Fruit fly (Drosophila melanogaster) whole organism, embryonic: ENCODE data around the gene CG14684.

Experiments used
- B-H2 ChIP-seq: fragments of 200-800 bp; sonication (Bioruptor generic); optimal IDR thresholded peaks from 2 replicates; lab custom pipeline; 2018; ENCODE audit warnings: missing biosample characterization, mild to moderate bottlenecking, missing genetic modification characterization
- Bgb ChIP-seq: fragments of 200-800 bp; sonication (Bioruptor generic); IDR thresholded peaks from 2 replicates; pipeline ENCODE4 v1.3.6; 2022; ENCODE audit warnings: missing biosample characterization, missing genetic modification characterization; ENCODE audit not compliant: partially characterized antibody
- CG10654 ChIP-seq: fragments of 200-800 bp; sonication (Bioruptor generic); optimal IDR thresholded peaks from 2 replicates; lab custom pipeline; 2016; ENCODE audit warnings: missing biosample characterization, missing genetic modification characterization
- CG10959 ChIP-seq: fragments of 200-800 bp; sonication (Bioruptor generic); IDR thresholded peaks from 2 replicates; pipeline ENCODE4 v1.3.6; 2022; ENCODE audit warnings: missing biosample characterization, missing genetic modification characterization
- CG11085 ChIP-seq: fragments of 200-800 bp; sonication (Bioruptor generic); IDR thresholded peaks from 2 replicates; pipeline ENCODE4 v1.3.6; 2022; ENCODE audit warnings: missing biosample characterization, missing genetic modification characterization
- CG11093 ChIP-seq: fragments of 200-800 bp; sonication (Bioruptor generic); IDR thresholded peaks from 3 replicates; pipeline ENCODE4 v1.3.6; 2022; ENCODE audit warnings: missing biosample characterization, missing genetic modification characterization
- CG12236 ChIP-seq: fragments of 200-800 bp; sonication (Bioruptor generic); optimal IDR thresholded peaks from 2 replicates; lab custom pipeline; 2016; ENCODE audit warnings: missing biosample characterization, missing genetic modification characterization
- CG1233 ChIP-seq: fragments of 200-800 bp; sonication (Bioruptor generic); optimal IDR thresholded peaks from 4 replicates; lab custom pipeline; 2018; ENCODE audit warnings: missing biosample characterization, mild to moderate bottlenecking, missing genetic modification characterization
- CG1529 ChIP-seq: fragments of 200-800 bp; sonication (Bioruptor generic); optimal IDR thresholded peaks from 3 replicates; lab custom pipeline; 2018; ENCODE audit warnings: missing biosample characterization, missing genetic modification characterization
- CG17829 ChIP-seq: fragments of 200-800 bp; optimal IDR thresholded peaks from 2 replicates; lab custom pipeline; 2019; ENCODE audit warnings: missing biosample characterization, mild to moderate bottlenecking, missing genetic modification characterization, moderate library complexity
- CG2889 ChIP-seq: fragments of 200-800 bp; sonication (Bioruptor generic); IDR thresholded peaks from 3 replicates; pipeline ENCODE4 v1.3.6; 2022; ENCODE audit warnings: missing biosample characterization, missing genetic modification characterization
- CG31224 ChIP-seq: fragments of 200-800 bp; sonication (Bioruptor generic); IDR thresholded peaks from 2 replicates; pipeline ENCODE4 v1.3.6; 2022; ENCODE audit warnings: missing biosample characterization, missing genetic modification characterization
- CG31441 ChIP-seq: fragments of 200-800 bp; sonication (Bioruptor generic); IDR thresholded peaks from 2 replicates; pipeline ENCODE4 v1.3.6; 2022; ENCODE audit warnings: missing biosample characterization, missing genetic modification characterization
- CG3281 ChIP-seq: fragments of 200-800 bp; sonication (Bioruptor generic); optimal IDR thresholded peaks from 3 replicates; lab custom pipeline; 2017; ENCODE audit warnings: missing biosample characterization, mild to moderate bottlenecking, missing genetic modification characterization
- CG7271 ChIP-seq: fragments of 200-800 bp; sonication (Bioruptor generic); optimal IDR thresholded peaks from 2 replicates; lab custom pipeline; 2018; ENCODE audit warnings: missing biosample characterization, mild to moderate bottlenecking, missing genetic modification characterization, moderate library complexity
- CG7372 ChIP-seq: fragments of 200-800 bp; sonication (Bioruptor generic); IDR thresholded peaks from 2 replicates; pipeline ENCODE4 v1.3.6; 2022; ENCODE audit warnings: missing biosample characterization, missing genetic modification characterization
- CG8281 ChIP-seq: fragments of 200-800 bp; sonication (Bioruptor generic); optimal IDR thresholded peaks from 2 replicates; lab custom pipeline; 2018; ENCODE audit warnings: missing biosample characterization, mild to moderate bottlenecking, missing genetic modification characterization, moderate library complexity
- CG8924 ChIP-seq: fragments of 200-800 bp; optimal IDR thresholded peaks from 3 replicates; lab custom pipeline; 2019; ENCODE audit warnings: missing biosample characterization, mild to moderate bottlenecking, missing genetic modification characterization, moderate library complexity
- CG9437 ChIP-seq: fragments of 200-800 bp; sonication (Bioruptor generic); optimal IDR thresholded peaks from 2 replicates; lab custom pipeline; 2018; ENCODE audit warnings: missing biosample characterization, mild to moderate bottlenecking, missing genetic modification characterization
- CG9609 ChIP-seq: fragments of 200-800 bp; sonication (Bioruptor generic); optimal IDR thresholded peaks from 3 replicates; lab custom pipeline; 2016; ENCODE audit warnings: missing biosample characterization, missing genetic modification characterization
- Camta ChIP-seq: fragments of 200-800 bp; sonication (Bioruptor generic); optimal IDR thresholded peaks from 2 replicates; lab custom pipeline; 2016; ENCODE audit warnings: missing biosample characterization, missing genetic modification characterization
- Elba2 ChIP-seq: fragments of 200-800 bp; sonication (Bioruptor generic); optimal IDR thresholded peaks from 3 replicates; lab custom pipeline; 2016; ENCODE audit warnings: missing biosample characterization, missing genetic modification characterization
- HLH54F ChIP-seq: fragments of 200-800 bp; sonication (Bioruptor generic); optimal IDR thresholded peaks from 3 replicates; lab custom pipeline; 2016; ENCODE audit warnings: missing biosample characterization, missing genetic modification characterization
- Hand ChIP-seq: fragments of 200-800 bp; sonication (Bioruptor generic); optimal IDR thresholded peaks from 2 replicates; lab custom pipeline; 2017; ENCODE audit warnings: mild to moderate bottlenecking, missing biosample characterization, missing genetic modification reagents, missing genetic modification characterization
- Hsf ChIP-seq: fragments of 200-800 bp; sonication (Bioruptor generic); optimal IDR thresholded peaks from 3 replicates; lab custom pipeline; 2016; ENCODE audit warnings: missing biosample characterization, missing genetic modification characterization
- NK7.1 ChIP-seq: fragments of 200-800 bp; sonication (Bioruptor generic); optimal IDR thresholded peaks from 3 replicates; lab custom pipeline; 2016; ENCODE audit warnings: missing biosample characterization, missing genetic modification characterization
- NfI ChIP-seq: fragments of 200-800 bp; sonication (Bioruptor generic); optimal IDR thresholded peaks from 3 replicates; lab custom pipeline; 2018; ENCODE audit warnings: missing biosample characterization, mild to moderate bottlenecking, missing genetic modification characterization, moderate library complexity
- Optix ChIP-seq: fragments of 200-800 bp; sonication (Bioruptor generic); IDR thresholded peaks from 3 replicates; pipeline ENCODE4 v1.3.6; 2022; ENCODE audit warnings: missing biosample characterization, missing genetic modification characterization
- Ravus ChIP-seq: fragments of 200-800 bp; sonication (Bioruptor generic); IDR thresholded peaks from 2 replicates; pipeline ENCODE4 v1.3.6; 2022; ENCODE audit warnings: missing biosample characterization, missing genetic modification characterization
- Rfx ChIP-seq: fragments of 200-800 bp; sonication (Bioruptor generic); IDR thresholded peaks from 2 replicates; pipeline ENCODE4 v1.3.6; 2022; ENCODE audit warnings: missing biosample characterization, missing genetic modification characterization
- Rx ChIP-seq: fragments of 200-800 bp; sonication (Bioruptor generic); IDR thresholded peaks from 2 replicates; pipeline ENCODE4 v1.3.6; 2022; ENCODE audit warnings: missing biosample characterization, missing genetic modification characterization
- Scr ChIP-seq: fragments of 200-800 bp; sonication (Bioruptor generic); IDR thresholded peaks from 2 replicates; pipeline ENCODE4 v1.3.6; 2022; ENCODE audit warnings: missing biosample characterization, missing genetic modification characterization; ENCODE audit not compliant: partially characterized antibody
- ac ChIP-seq: fragments of 200-800 bp; sonication (Bioruptor generic); optimal IDR thresholded peaks from 3 replicates; lab custom pipeline; 2017; ENCODE audit warnings: missing biosample characterization, mild to moderate bottlenecking, missing genetic modification characterization
- amos ChIP-seq: fragments of 200-800 bp; sonication (Bioruptor generic); IDR thresholded peaks from 2 replicates; pipeline ENCODE4 v1.3.6; 2022; ENCODE audit warnings: missing biosample characterization, missing genetic modification characterization; ENCODE audit not compliant: partially characterized antibody
- ap ChIP-seq: fragments of 200-800 bp; sonication (Bioruptor generic); IDR thresholded peaks from 2 replicates; pipeline ENCODE4 v1.3.6; 2022; ENCODE audit warnings: missing biosample characterization, missing genetic modification characterization
- ash1 ChIP-seq: fragments of 200-800 bp; sonication (Bioruptor generic); optimal IDR thresholded peaks from 2 replicates; lab custom pipeline; 2018; ENCODE audit warnings: missing biosample characterization, mild to moderate bottlenecking, missing genetic modification characterization
- corto ChIP-seq: fragments of 200-800 bp; sonication (Bioruptor generic); optimal IDR thresholded peaks from 2 replicates; lab custom pipeline; 2016; ENCODE audit warnings: missing biosample characterization, mild to moderate bottlenecking, missing genetic modification characterization, moderate library complexity
- da ChIP-seq: fragments of 200-800 bp; sonication (Bioruptor generic); optimal IDR thresholded peaks from 2 replicates; lab custom pipeline; 2016; ENCODE audit warnings: missing biosample characterization, missing genetic modification characterization
- dati ChIP-seq: fragments of 200-800 bp; sonication (Bioruptor generic); IDR thresholded peaks from 2 replicates; pipeline ENCODE4 v1.3.6; 2022; ENCODE audit warnings: missing biosample characterization, missing genetic modification characterization
- exex ChIP-seq: fragments of 200-800 bp; sonication (Bioruptor generic); optimal IDR thresholded peaks from 4 replicates; lab custom pipeline; 2018; ENCODE audit warnings: missing biosample characterization, mild to moderate bottlenecking, missing genetic modification characterization, moderate library complexity
- gce ChIP-seq: fragments of 200-800 bp; sonication (Bioruptor generic); IDR thresholded peaks from 3 replicates; pipeline ENCODE4 v1.3.6; 2022; ENCODE audit warnings: missing biosample characterization, missing genetic modification characterization
- gem ChIP-seq: fragments of 200-800 bp; sonication (Bioruptor generic); optimal IDR thresholded peaks from 2 replicates; lab custom pipeline; 2019; ENCODE audit warnings: missing biosample characterization, mild to moderate bottlenecking, missing genetic modification characterization, moderate library complexity
- gro ChIP-seq: fragments of 200-800 bp; sonication (Bioruptor generic); optimal IDR thresholded peaks from 2 replicates; lab custom pipeline; 2016; ENCODE audit warnings: missing biosample characterization, missing genetic modification characterization
- gt ChIP-seq: fragments of 200-800 bp; sonication (Bioruptor generic); IDR thresholded peaks from 2 replicates; pipeline ENCODE4 v1.3.6; 2022; ENCODE audit warnings: missing biosample characterization, missing genetic modification characterization
- hth ChIP-seq: fragments of >200 bp; optimal IDR thresholded peaks from 2 replicates; lab custom pipeline; 2017; ENCODE audit warnings: inconsistent platforms
- lov ChIP-seq, 2 experiments: fragments of 200-800 bp in 1 of 2; fragments of >200 bp in 1 of 2; sonication (Bioruptor generic) in 1 of 2; IDR thresholded peaks in 1 of 2; optimal IDR thresholded peaks in 1 of 2; 2 replicates in 1 of 2; 3 replicates in 1 of 2; pipeline versions ENCODE4 v1.3.6 to Lab custom; 2017 to 2022; ENCODE audit warnings: missing biosample characterization in 1 of 2, missing genetic modification characterization in 1 of 2
- prd ChIP-seq, 3 experiments: fragments of >200 bp in 2 of 3; fragments of 200-800 bp in 1 of 3; sonication (Bioruptor generic) in 1 of 3; optimal IDR thresholded peaks in 2 of 3; IDR thresholded peaks in 1 of 3; 2 replicates in 2 of 3; 3 replicates in 1 of 3; pipeline versions ENCODE4 v1.3.6 to Lab custom; 2017 to 2022; ENCODE audit warnings: missing biosample characterization in 1 of 3, missing genetic modification characterization in 1 of 3
- pzg ChIP-seq: fragments of 200-800 bp; sonication (Bioruptor generic); optimal IDR thresholded peaks from 3 replicates; lab custom pipeline; 2018; ENCODE audit warnings: missing biosample characterization, mild to moderate bottlenecking, missing genetic modification characterization, moderate library complexity
- salm ChIP-seq: fragments of 200-800 bp; sonication (Bioruptor generic); optimal IDR thresholded peaks from 2 replicates; lab custom pipeline; 2018; ENCODE audit warnings: missing biosample characterization, mild to moderate bottlenecking, missing genetic modification characterization
- stwl ChIP-seq: fragments of 200-800 bp; sonication (Bioruptor generic); optimal IDR thresholded peaks from 3 replicates; lab custom pipeline; 2018; ENCODE audit warnings: missing biosample characterization, mild to moderate bottlenecking, missing genetic modification characterization, moderate library complexity
- trem ChIP-seq: fragments of 200-800 bp; optimal IDR thresholded peaks from 3 replicates; lab custom pipeline; 2019; ENCODE audit warnings: missing biosample characterization, mild to moderate bottlenecking, missing genetic modification characterization, moderate library complexity

Gene CG14684

DNA sequence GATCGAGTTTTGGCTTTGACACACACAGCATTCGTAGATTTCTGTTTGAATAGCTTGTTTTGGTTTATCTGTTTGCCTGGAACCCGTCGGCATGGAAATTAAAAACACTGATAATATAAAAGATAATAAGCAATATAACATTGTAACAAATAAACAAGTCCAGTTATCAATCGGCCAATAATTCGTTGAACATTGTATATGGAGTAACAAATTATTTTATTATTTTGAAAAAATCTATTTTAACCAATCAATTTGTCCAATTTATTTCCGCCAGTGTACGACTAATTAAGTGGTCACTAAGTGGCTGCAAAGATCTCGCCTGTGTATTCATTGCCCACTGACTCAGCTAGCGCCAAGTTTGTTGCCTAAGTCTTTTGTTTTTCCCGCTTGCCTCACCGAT is 17.9 kb upstream of the CG14684 start (continued):
- TF ChIP-seq dati (no peak), CG9437 (GFP tag; lab: Kevin White, UChicago) (no peak), CG8281 (tag; lab: Kevin White, UChicago) (peak; percentile 14), CG12236 (GFP tag; lab: Kevin White, UChicago) (no peak), CG17829 (tag; lab: Kevin White, UChicago) (peak; percentile 40), corto (GFP tag; lab: Kevin White, UChicago) (no peak), Elba2 (no peak), Camta (GFP tag; lab: Kevin White, UChicago) (no peak), CG10959 (GFP tag; lab: Robert Waterston, UW) (no peak), exex (peak; percentile 29), Ravus (GFP tag; lab: Robert Waterston, UW) (no peak), pzg (no peak), ap (GFP tag; lab: Robert Waterston, UW) (no peak), CG31224 (GFP tag; lab: Robert Waterston, UW) (peak; percentile 66), NK7.1 (GFP tag; lab: Kevin White, UChicago) (no peak), Scr (no peak), CG3281 (GFP tag; lab: Kevin White, UChicago) (peak; percentile 58), CG7271 (tag; lab: Kevin White, UChicago) (no peak), gro (GFP tag; lab: Kevin White, UChicago) (peak; percentile 29), Bgb (GFP tag; lab: Robert Waterston, UW) (no peak), CG8924 (tag; lab: Kevin White, UChicago) (peak; percentile 57), trem (tag; lab: Kevin White, UChicago) (no peak), prd (optimal IDR thresholded peaks at IDR 0.05; lab: Kevin White, UChicago) (no peak), prd (GFP tag; IDR thresholded peaks at IDR 0.05; lab: Robert Waterston, UW) (peak; percentile 67; the same call in 2 of the 3 replicates), da (GFP tag; lab: Kevin White, UChicago) (no peak), B-H2 (no peak), CG7372 (GFP tag; lab: Robert Waterston, UW) (no peak), HLH54F (no peak), gem (tag; lab: Kevin White, UChicago) (peak; percentile 71), lov (optimal IDR thresholded peaks at IDR 0.05; lab: Kevin White, UChicago) (no peak), lov (GFP tag; IDR thresholded peaks at IDR 0.05; lab: Robert Waterston, UW) (0 out of 3 replicates have a peak, but pooled peaks have one; percentile 43), CG11093 (GFP tag; lab: Robert Waterston, UW) (0 out of 3 replicates have a peak, but pooled peaks have one; percentile 9), Hand (GFP tag; lab: Kevin White, UChicago) (no peak), amos (GFP tag; lab: Robert Waterston, UW) (no peak), CG31441 (GFP tag; lab: Robert Waterston, UW) (peak; percentile 44; the same call in 1 of the 2 replicates), CG2889 (GFP tag; lab: Robert Waterston, UW) (no peak), NfI (GFP tag; lab: Kevin White, UChicago) (peak; percentile 26), CG11085 (GFP tag; lab: Robert Waterston, UW) (0 out of 2 replicates have a peak, but pooled peaks have one; percentile 29), gt (no peak), CG9609 (GFP tag; lab: Kevin White, UChicago) (no peak), Hsf (GFP tag; lab: Kevin White, UChicago) (peak; percentile 15), CG10654 (no peak), salm (tag; lab: Kevin White, UChicago) (no peak), ac (GFP tag; lab: Kevin White, UChicago) (no peak), hth (lab: Kevin White, UChicago) (no peak), stwl (tag; lab: Kevin White, UChicago) (no peak), gce (peak; percentile 60; the same call in 1 of the 3 replicates), CG1529 (GFP tag; lab: Kevin White, UChicago) (no peak), Rfx (GFP tag; lab: Robert Waterston, UW) (peak; percentile 88), Rx (GFP tag; lab: Robert Waterston, UW) (no peak), CG1233 (GFP tag; lab: Kevin White, UChicago) (peak; percentile 33), Optix (GFP tag; lab: Robert Waterston, UW) (no peak), ash1 (no peak)
